Worm (Caenorhabditis elegans): ENCODE results near the gene C17C3.3.

C17C3.3 gene

DNA sequence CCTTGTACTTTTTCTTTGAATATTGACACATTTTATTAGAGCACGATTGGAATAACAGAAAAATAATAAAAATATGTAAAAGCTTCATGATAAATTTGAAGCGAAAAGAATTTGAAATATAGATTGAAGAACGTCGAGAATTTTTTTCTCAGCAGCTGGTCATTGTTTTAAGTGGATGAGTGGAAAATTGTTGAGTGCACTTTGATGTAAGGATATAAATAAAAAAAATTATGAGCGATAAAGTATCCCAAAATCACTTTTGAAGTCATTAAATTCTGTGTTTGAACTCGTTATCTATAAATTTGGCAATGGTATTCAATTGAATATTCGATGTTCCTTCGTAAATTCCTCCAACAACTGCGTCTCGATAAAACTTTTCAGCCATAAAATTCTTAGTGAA lies 16.8 kb upstream of the C17C3.3 start, which contains the start of gene ins-13:
Gene ins-13 (minus strand): TSS at position 101 of the 400 bp plus-strand sequence.
- no peak for TF ChIP-seq nhr-76 (tag; optimal IDR thresholded peaks at IDR 0.05)
- TF ChIP-seq unc-130 (tag; optimal IDR thresholded peaks at IDR 0.05): no peak
- no peak for TF ChIP-seq lin-15B (tag; optimal IDR thresholded peaks at IDR 0.05)
- TF ChIP-seq nhr-71 (tag; optimal IDR thresholded peaks at IDR 0.05): no peak
- TF ChIP-seq mab-9 (GFP tag; IDR thresholded peaks at IDR 0.05): no peak
- no peak for TF ChIP-seq nhr-12 (tag; optimal IDR thresholded peaks at IDR 0.05)
- TF ChIP-seq zag-1 (tag; optimal IDR thresholded peaks at IDR 0.05): no peak
- no peak for TF ChIP-seq snpc-4 (tag; optimal IDR thresholded peaks at IDR 0.05)

DNA sequence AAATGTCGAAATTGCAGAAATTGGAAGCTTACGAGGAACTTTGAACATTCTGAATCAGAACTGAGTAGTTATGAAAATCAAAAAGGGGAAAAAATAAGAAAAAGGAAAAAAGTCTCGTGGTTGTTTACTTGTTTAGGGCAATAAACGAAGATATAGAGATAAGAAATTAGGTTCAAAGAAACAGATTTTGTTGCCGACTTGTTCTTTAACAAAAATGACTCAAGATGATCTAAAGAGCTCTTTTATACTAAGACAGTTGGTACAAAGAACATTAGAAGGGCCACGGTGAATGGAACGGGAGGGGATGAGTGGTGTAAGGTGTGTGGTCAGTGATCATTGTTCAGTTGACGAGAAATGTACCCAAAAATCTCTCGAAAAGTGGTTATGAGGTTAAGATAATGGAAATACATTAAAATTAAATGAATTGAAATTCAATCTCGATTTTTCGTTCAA lies 14.1 kb upstream of the C17C3.3 start, which contains the start of gene acdh-2:
Gene acdh-2 (minus strand): TSS at position 51 of the 453 bp plus-strand sequence.
- TF ChIP-seq irx-1 (tag; optimal IDR thresholded peaks at IDR 0.05) (no peak), snu-23 (GFP tag; optimal IDR thresholded peaks at IDR 0.05) (peak; percentile 22), nhr-71 (tag; optimal IDR thresholded peaks at IDR 0.05) (peak; percentile 51)

DNA sequence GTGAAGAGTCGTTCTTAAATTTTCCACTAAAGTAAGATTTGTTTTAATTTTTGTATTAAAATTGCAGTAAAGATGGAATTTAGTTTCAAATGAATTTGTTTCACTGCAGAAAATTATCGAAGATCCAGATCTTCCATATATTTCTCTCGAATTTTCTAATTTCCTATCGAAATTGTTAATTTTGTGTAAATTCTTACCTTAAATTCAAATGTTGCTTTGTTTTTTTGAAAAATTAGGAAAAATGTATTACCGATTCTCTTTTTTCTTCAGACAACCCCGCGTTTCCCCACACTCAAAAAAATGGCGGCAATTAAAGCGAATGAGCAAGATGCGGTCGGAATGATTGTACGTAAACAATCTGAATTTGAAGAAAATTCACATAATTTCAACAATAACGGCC lies 11.8 kb upstream of the C17C3.3 start, which contains the start of gene C17C3.6:
Gene C17C3.6 (plus strand): TSS at position 301 of the 400 bp plus-strand sequence.
- TF ChIP-seq tbx-2 (tag; optimal IDR thresholded peaks at IDR 0.05) (no peak), jun-1 (tag; optimal IDR thresholded peaks at IDR 0.05) (no peak), lin-15B (tag; optimal IDR thresholded peaks at IDR 0.05) (no peak), ces-1 (GFP tag; optimal IDR thresholded peaks at IDR 0.05) (no peak), mef-2 (tag; optimal IDR thresholded peaks at IDR 0.05) (no peak), efl-3 (GFP tag; optimal IDR thresholded peaks at IDR 0.05) (no peak), C04F5.9 (tag; optimal IDR thresholded peaks at IDR 0.05) (no peak), unc-30 (tag; optimal IDR thresholded peaks at IDR 0.05) (no peak), egl-13 (tag; optimal IDR thresholded peaks at IDR 0.05) (no peak), Y116A8C.19 (tag; optimal IDR thresholded peaks at IDR 0.05; ENCODE audit: borderline replicate concordance) (no peak), aly-2 (tag; optimal IDR thresholded peaks at IDR 0.05) (no peak), nhr-76 (tag; optimal IDR thresholded peaks at IDR 0.05) (no peak), ceh-8 (GFP tag; optimal IDR thresholded peaks at IDR 0.05) (no peak)

DNA sequence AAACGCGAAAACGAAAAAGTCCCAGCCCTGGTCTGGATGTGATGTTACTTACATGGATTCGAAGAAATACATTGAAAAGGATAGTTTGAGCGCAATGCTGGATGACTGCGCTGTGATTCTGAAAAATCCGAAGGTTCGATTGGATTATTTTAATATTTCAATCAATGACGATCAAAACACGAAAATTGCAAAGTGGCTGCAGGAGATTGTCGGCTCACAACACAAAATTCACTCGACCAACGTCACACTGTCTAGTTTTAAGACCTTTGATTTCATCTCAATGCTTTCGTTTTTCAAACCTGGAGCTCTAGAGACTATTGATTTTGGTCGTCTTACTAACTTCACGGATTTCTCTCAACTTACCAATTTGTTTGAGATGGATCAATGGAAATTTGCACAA lies 10.0 kb upstream of the C17C3.3 start, which contains the start of gene C17C3.5:
Gene C17C3.5 (plus strand): TSS at position 301 of the 400 bp plus-strand sequence.
- TF ChIP-seq nhr-12 (tag; optimal IDR thresholded peaks at IDR 0.05) (no peak), swsn-7 (tag; optimal IDR thresholded peaks at IDR 0.05) (no peak), mep-1 (tag; optimal IDR thresholded peaks at IDR 0.05) (no peak), fkh-10 (GFP tag; optimal IDR thresholded peaks at IDR 0.05) (no peak), lsy-2 (tag; optimal IDR thresholded peaks at IDR 0.05) (no peak), C34B4.2 (tag; optimal IDR thresholded peaks at IDR 0.05) (no peak), pax-3 (tag; optimal IDR thresholded peaks at IDR 0.05) (no peak), hlh-17 (GFP tag; optimal IDR thresholded peaks at IDR 0.05; ENCODE audit: borderline replicate concordance) (no peak), ets-5 (GFP tag; IDR thresholded peaks at IDR 0.05) (no peak), egl-13 (tag; optimal IDR thresholded peaks at IDR 0.05) (no peak), lin-39 (tag; optimal IDR thresholded peaks at IDR 0.05) (no peak), unc-98 (GFP tag; IDR thresholded peaks at IDR 0.05) (no peak), nhr-77 (tag; optimal IDR thresholded peaks at IDR 0.05) (no peak), zag-1 (tag; optimal IDR thresholded peaks at IDR 0.05) (no peak), sup-37 (GFP tag; optimal IDR thresholded peaks at IDR 0.05) (no peak), nhr-20 (tag; optimal IDR thresholded peaks at IDR 0.05) (no peak)

DNA sequence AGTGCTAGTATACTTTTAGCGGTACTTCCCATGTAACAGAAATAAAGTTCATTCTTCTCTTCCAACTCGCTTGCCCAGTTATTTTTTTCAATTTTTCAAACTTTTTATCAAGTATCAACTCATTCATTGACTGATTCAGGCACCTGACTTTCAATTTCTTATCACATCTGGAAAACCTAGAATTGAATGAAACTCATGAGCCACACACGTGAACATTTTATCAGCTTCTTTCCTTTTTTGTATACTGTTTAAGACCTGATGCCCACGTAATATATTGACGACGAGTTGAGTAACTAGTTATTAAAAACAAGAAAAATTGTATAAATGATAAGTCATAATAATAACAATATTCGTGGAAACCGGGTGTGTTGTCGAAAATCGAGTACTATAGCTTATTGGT lies 8.0 kb upstream of the C17C3.3 start:
- TF ChIP-seq rnt-1 (tag; optimal IDR thresholded peaks at IDR 0.05) (no peak), lin-35 (GFP tag; optimal IDR thresholded peaks at IDR 0.05) (peak in 1 of 2 experiments; percentile 30), pqm-1 (tag; optimal IDR thresholded peaks at IDR 0.05) (peak; percentile 31), lir-3 (tag; optimal IDR thresholded peaks at IDR 0.05; ENCODE audit: poor library complexity) (no peak), nhr-85 (tag) (no peak), elt-2 (tag; optimal IDR thresholded peaks at IDR 0.05) (peak; percentile 98), nhr-71 (tag; optimal IDR thresholded peaks at IDR 0.05) (peak; percentile 18), grh-1 (GFP tag; IDR thresholded peaks at IDR 0.05) (no peak), nhr-90 (tag; optimal IDR thresholded peaks at IDR 0.05; ENCODE audit: poor library complexity) (peak; percentile 10), unc-86 (tag; optimal IDR thresholded peaks at IDR 0.05) (no peak), nhr-20 (tag; optimal IDR thresholded peaks at IDR 0.05) (peak; percentile 4), nhr-19 (GFP tag; conservative IDR thresholded peaks at IDR 0.05) (no peak), lin-39 (tag; optimal IDR thresholded peaks at IDR 0.05) (no peak)
